Worm (Caenorhabditis elegans) whole organism, early embryonic: Measurements from ENCODE around the gene C05B5.2.

Experiments used
- B0310.2 ChIP-seq: sonication (generic microtip); optimal IDR thresholded peaks from 2 replicates; lab custom pipeline; 2016; ENCODE audit warnings: mild to moderate bottlenecking, missing genetic modification characterization, missing compliant biosample characterization
- F13C5.2 ChIP-seq: sonication (generic microtip); optimal IDR thresholded peaks from 2 replicates; lab custom pipeline; 2017; ENCODE audit warnings: mild to moderate bottlenecking, missing genetic modification characterization, inconsistent platforms, missing compliant biosample characterization
- aly-1 ChIP-seq: sonication (generic microtip); optimal IDR thresholded peaks from 2 replicates; lab custom pipeline; 2016; ENCODE audit warnings: missing genetic modification characterization, missing compliant biosample characterization
- ama-1 ChIP-seq: fragments of 150-350 bp; optimal IDR thresholded peaks from 2 replicates; lab custom pipeline; 2014
- ceh-13 ChIP-seq: fragments of 200-800 bp; sonication (Bioruptor generic); optimal IDR thresholded peaks from 2 replicates; lab custom pipeline; 2018; ENCODE audit warnings: mild to moderate bottlenecking, missing genetic modification characterization, missing compliant biosample characterization
- ceh-36 ChIP-seq: sonication (generic microtip); optimal IDR thresholded peaks from 2 replicates; lab custom pipeline; 2016; ENCODE audit warnings: missing genetic modification characterization, inconsistent platforms, missing compliant biosample characterization
- ets-7 ChIP-seq: sonication (generic microtip); optimal IDR thresholded peaks from 2 replicates; lab custom pipeline; 2016; ENCODE audit warnings: missing genotype, missing genetic modification characterization, missing compliant biosample characterization
- flt-1 ChIP-seq: fragments of 200-800 bp; sonication (Bioruptor generic); IDR thresholded peaks from 2 replicates; pipeline ENCODE4 v1.3.6; 2022; ENCODE audit warnings: missing genetic modification characterization, missing compliant biosample characterization
- hmbx-1 ChIP-seq: sonication (generic microtip); optimal IDR thresholded peaks from 2 replicates; lab custom pipeline; 2016; ENCODE audit warnings: mild to moderate bottlenecking, missing genetic modification characterization, missing compliant biosample characterization
- hmg-4 ChIP-seq: fragments of 200-800 bp; sonication (Bioruptor generic); optimal IDR thresholded peaks from 2 replicates; lab custom pipeline; 2018; ENCODE audit warnings: mild to moderate bottlenecking, missing genetic modification characterization, missing compliant biosample characterization
- hnd-1 ChIP-seq: sonication (generic microtip); optimal IDR thresholded peaks from 2 replicates; lab custom pipeline; 2016; ENCODE audit warnings: missing genetic modification characterization, missing compliant biosample characterization
- pes-1 ChIP-seq: fragments of 200-800 bp; sonication (Bioruptor generic); IDR thresholded peaks from 2 replicates; pipeline ENCODE4 v1.3.6; 2022; ENCODE audit warnings: missing genetic modification reagents, missing genetic modification characterization, missing compliant biosample characterization
- scrt-1 ChIP-seq: fragments of 200-800 bp; sonication (Bioruptor generic); IDR thresholded peaks from 2 replicates; pipeline ENCODE4 v1.3.6; 2022; ENCODE audit warnings: missing genetic modification characterization, missing compliant biosample characterization
- sea-1 ChIP-seq: fragments of 200-800 bp; sonication (Bioruptor generic); conservative IDR thresholded peaks from 2 replicates; pipeline ENCODE4 v1.3.6; 2022; ENCODE audit warnings: missing genetic modification characterization, missing compliant biosample characterization
- tbx-11 ChIP-seq: fragments of 200-800 bp; sonication (Bioruptor generic); IDR thresholded peaks from 2 replicates; pipeline ENCODE4 v1.3.6; 2022; ENCODE audit warnings: missing genetic modification characterization, missing compliant biosample characterization
- tbx-37 ChIP-seq: fragments of 200-800 bp; sonication (Bioruptor generic); conservative IDR thresholded peaks from 2 replicates; pipeline ENCODE4 v1.3.6; 2022; ENCODE audit warnings: missing genetic modification reagents, missing genetic modification characterization, missing compliant biosample characterization
- tra-4 ChIP-seq: sonication (generic microtip); optimal IDR thresholded peaks from 2 replicates; lab custom pipeline; 2017; ENCODE audit warnings: missing genetic modification characterization, missing compliant biosample characterization

C05B5.2 gene

ce11 chrIII:10000428-10000827 is at the start of gene C05B5.2:
Gene C05B5.2 (minus strand): TSS chrIII:10000528.
- no peak for TF ChIP-seq pes-1 (GFP tag; lab: Robert Waterston, UW)
- TF ChIP-seq ets-7 (tag; lab: Kevin White, UChicago): no peak
- TF ChIP-seq tbx-37 (GFP tag; lab: Robert Waterston, UW): no peak
- no peak for TF ChIP-seq ceh-13 (GFP tag; lab: Kevin White, UChicago)
- no peak for TF ChIP-seq flt-1 (GFP tag; lab: Robert Waterston, UW)
- TF ChIP-seq F13C5.2 (tag; lab: Kevin White, UChicago): no peak
- no peak for TF ChIP-seq hmbx-1 (tag; lab: Kevin White, UChicago)
- no peak for TF ChIP-seq hmg-4 (GFP tag; lab: Kevin White, UChicago)
- no peak for TF ChIP-seq aly-1 (tag; lab: Kevin White, UChicago)
- no peak for TF ChIP-seq scrt-1 (GFP tag; lab: Robert Waterston, UW)
- TF ChIP-seq sea-1 (GFP tag; lab: Robert Waterston, UW): no peak
- TF ChIP-seq hnd-1 (tag; lab: Kevin White, UChicago): no peak
- TF ChIP-seq ceh-36 (tag; lab: Kevin White, UChicago): no peak

- TF ChIP-seq F13C5.2 (tag; lab: Kevin White, UChicago) (no peak), tbx-11 (GFP tag; lab: Robert Waterston, UW) (no peak), hmg-4 (GFP tag; lab: Kevin White, UChicago) (no peak), ets-7 (tag; lab: Kevin White, UChicago) (no peak)
Measured at ce11 chrIII:10049682-10050081, 49.4 kb upstream of the C05B5.2 start, which contains the start of gene T16G12.1. Gene T16G12.1 (minus strand): TSS chrIII:10049857.

ce11 chrIII:10040013-10040412 is 39.7 kb upstream of the C05B5.2 start, which contains the start of gene T16G12.7:
Gene T16G12.7 (minus strand): TSS chrIII:10040113.
- TF ChIP-seq F13C5.2 (tag; lab: Kevin White, UChicago) (no peak), ceh-36 (tag; lab: Kevin White, UChicago) (no peak)

ce11 chrIII:10037150-10037549 is 36.8 kb upstream of the C05B5.2 start, which contains the start of gene M04D8.7:
Gene M04D8.7 (plus strand): TSS chrIII:10037450.
- TF ChIP-seq F13C5.2 (tag; lab: Kevin White, UChicago) (no peak), ets-7 (tag; lab: Kevin White, UChicago) (no peak), pes-1 (GFP tag; lab: Robert Waterston, UW) (no peak)

- TF ChIP-seq scrt-1 (GFP tag; lab: Robert Waterston, UW): no peak
- no peak for TF ChIP-seq ceh-36 (tag; lab: Kevin White, UChicago)
- TF ChIP-seq tbx-37 (GFP tag; lab: Robert Waterston, UW): no peak
- TF ChIP-seq sea-1 (GFP tag; lab: Robert Waterston, UW): no peak
- TF ChIP-seq pes-1 (GFP tag; lab: Robert Waterston, UW): no peak
- TF ChIP-seq hnd-1 (tag; lab: Kevin White, UChicago): no peak
- no peak for TF ChIP-seq B0310.2 (tag; lab: Kevin White, UChicago)
- no peak for TF ChIP-seq flt-1 (GFP tag; lab: Robert Waterston, UW)
- TF ChIP-seq ama-1: no peak
- no peak for TF ChIP-seq aly-1 (tag; lab: Kevin White, UChicago)
- no peak for TF ChIP-seq ceh-13 (GFP tag; lab: Kevin White, UChicago)
- no peak for TF ChIP-seq ets-7 (tag; lab: Kevin White, UChicago)
- no peak for TF ChIP-seq tra-4 (tag; lab: Kevin White, UChicago)
- TF ChIP-seq hmbx-1 (tag; lab: Kevin White, UChicago): no peak
Measured at ce11 chrIII:10035783-10036182, 35.5 kb upstream of the C05B5.2 start, which contains the start of gene xbx-3. Gene xbx-3 (plus strand): TSS chrIII:10035945.

ce11 chrIII:10033881-10034280 is 33.6 kb upstream of the C05B5.2 start, which contains the start of gene M04D8.8:
Gene M04D8.8 (plus strand): TSS chrIII:10034181.
- TF ChIP-seq B0310.2 (tag; lab: Kevin White, UChicago) (no peak), ceh-13 (GFP tag; lab: Kevin White, UChicago) (no peak), tra-4 (tag; lab: Kevin White, UChicago) (no peak), hmg-4 (GFP tag; lab: Kevin White, UChicago) (no peak), hnd-1 (tag; lab: Kevin White, UChicago) (no peak), tbx-11 (GFP tag; lab: Robert Waterston, UW) (no peak), pes-1 (GFP tag; lab: Robert Waterston, UW) (no peak), F13C5.2 (tag; lab: Kevin White, UChicago) (no peak), sea-1 (GFP tag; lab: Robert Waterston, UW) (no peak)

- TF ChIP-seq ama-1 (no peak), aly-1 (tag; lab: Kevin White, UChicago) (no peak), sea-1 (GFP tag; lab: Robert Waterston, UW) (no peak), hmbx-1 (tag; lab: Kevin White, UChicago) (no peak), B0310.2 (tag; lab: Kevin White, UChicago) (no peak), tbx-11 (GFP tag; lab: Robert Waterston, UW) (no peak), tbx-37 (GFP tag; lab: Robert Waterston, UW) (no peak), ceh-13 (GFP tag; lab: Kevin White, UChicago) (no peak), pes-1 (GFP tag; lab: Robert Waterston, UW) (no peak)
Measured at ce11 chrIII:10033213-10033612, 32.9 kb upstream of the C05B5.2 start, which contains the start of gene M04D8.5. Gene M04D8.5 (minus strand): TSS chrIII:10033313.

- TF ChIP-seq F13C5.2 (tag; lab: Kevin White, UChicago) (no peak), hmbx-1 (tag; lab: Kevin White, UChicago) (no peak), aly-1 (tag; lab: Kevin White, UChicago) (no peak), ets-7 (tag; lab: Kevin White, UChicago) (no peak), sea-1 (GFP tag; lab: Robert Waterston, UW) (no peak), pes-1 (GFP tag; lab: Robert Waterston, UW) (no peak), flt-1 (GFP tag; lab: Robert Waterston, UW) (no peak), ama-1 (no peak), ceh-13 (GFP tag; lab: Kevin White, UChicago) (no peak), tra-4 (tag; lab: Kevin White, UChicago) (no peak), hnd-1 (tag; lab: Kevin White, UChicago) (no peak), scrt-1 (GFP tag; lab: Robert Waterston, UW) (no peak), B0310.2 (tag; lab: Kevin White, UChicago) (no peak), hmg-4 (GFP tag; lab: Kevin White, UChicago) (no peak)
Measured at ce11 chrIII:10030549-10030948, 30.2 kb upstream of the C05B5.2 start, which contains the start of gene M04D8.4. Gene M04D8.4 (minus strand): TSS chrIII:10030649.
